Worm (Caenorhabditis elegans) whole organism, L2 larva: Measurements from ENCODE around the gene ltah-1.2.
A peak's percentile ranks its signal among the peaks of the same experiment; 100 is the strongest.

ENCODE experiments used
- C34F6.9 ChIP-seq: fragments of 150-350 bp; optimal IDR thresholded peaks from 2 replicates; lab custom pipeline; 2014; ENCODE audit warnings: missing biosample characterization, missing genetic modification characterization
- F13H6.1 ChIP-seq: sonication (generic microtip); optimal IDR thresholded peaks from 2 replicates; lab custom pipeline; 2016; ENCODE audit warnings: missing genetic modification characterization, missing compliant biosample characterization
- R02D3.7 ChIP-seq: fragments of 150-350 bp; optimal IDR thresholded peaks from 2 replicates; lab custom pipeline; 2014; ENCODE audit warnings: missing biosample characterization, missing genetic modification characterization
- Y55F3AM.14 ChIP-seq: fragments of 200-800 bp; sonication (Bioruptor generic); optimal IDR thresholded peaks from 2 replicates; lab custom pipeline; 2018; ENCODE audit warnings: mild to moderate bottlenecking, missing genetic modification characterization, missing compliant biosample characterization
- ZK546.5 ChIP-seq: sonication (generic microtip); optimal IDR thresholded peaks from 2 replicates; lab custom pipeline; 2017; ENCODE audit warnings: missing biosample characterization, missing genetic modification characterization
- alr-1 ChIP-seq: fragments of 150-350 bp; optimal IDR thresholded peaks from 2 replicates; lab custom pipeline; 2014; ENCODE audit warnings: missing biosample characterization, missing genetic modification characterization
- aly-2 ChIP-seq: fragments of 150-350 bp; optimal IDR thresholded peaks from 2 replicates; lab custom pipeline; 2014; ENCODE audit warnings: missing biosample characterization, missing genetic modification characterization
- ama-1 ChIP-seq: fragments of 150-350 bp; optimal IDR thresholded peaks from 2 replicates; lab custom pipeline; 2018; ENCODE audit warnings: inconsistent platforms
- blmp-1 ChIP-seq: sonication (generic microtip); optimal IDR thresholded peaks from 2 replicates; lab custom pipeline; 2017; ENCODE audit warnings: missing genetic modification characterization, mild to moderate bottlenecking, missing compliant biosample characterization, antibody characterized with exemption, moderate library complexity; ENCODE audit not compliant: insufficient read depth
- ceh-16 ChIP-seq: fragments of 150-350 bp; optimal IDR thresholded peaks from 2 replicates; lab custom pipeline; 2014; ENCODE audit warnings: missing biosample characterization, missing genetic modification characterization
- ceh-82 ChIP-seq: fragments of 150-350 bp; optimal IDR thresholded peaks from 2 replicates; lab custom pipeline; 2014; ENCODE audit warnings: missing biosample characterization, missing genetic modification characterization
- crh-2 ChIP-seq: sonication (generic microtip); optimal IDR thresholded peaks from 2 replicates; lab custom pipeline; 2017; ENCODE audit warnings: missing biosample characterization, missing genetic modification characterization
- dmd-4 ChIP-seq: sonication (generic microtip); optimal IDR thresholded peaks from 2 replicates; lab custom pipeline; 2017; ENCODE audit warnings: missing biosample characterization, missing genetic modification characterization
- egl-27 ChIP-seq: sonication (generic microtip); optimal IDR thresholded peaks from 3 replicates; lab custom pipeline; 2017; ENCODE audit warnings: missing biosample characterization, missing genetic modification reagents, missing genetic modification characterization
- fos-1 ChIP-seq: fragments of 150-350 bp; optimal IDR thresholded peaks from 2 replicates; lab custom pipeline; 2014; ENCODE audit warnings: missing biosample characterization, missing genetic modification characterization
- gmeb-1 ChIP-seq: fragments of 150-350 bp; optimal IDR thresholded peaks from 2 replicates; lab custom pipeline; 2014; ENCODE audit warnings: missing biosample characterization, missing genetic modification characterization
- lin-11 ChIP-seq: fragments of 150-350 bp; sonication (generic microtip); optimal IDR thresholded peaks from 2 replicates; lab custom pipeline; 2014; ENCODE audit warnings: missing biosample characterization, missing genetic modification characterization, inconsistent platforms, mixed read lengths
- lin-13 ChIP-seq: fragments of 150-350 bp; optimal IDR thresholded peaks from 2 replicates; lab custom pipeline; 2014; ENCODE audit warnings: missing biosample characterization, missing genetic modification reagents, missing genetic modification characterization
- lin-39 ChIP-seq: fragments of 150-350 bp; optimal IDR thresholded peaks from 2 replicates; lab custom pipeline; 2014; ENCODE audit warnings: missing biosample characterization, missing genetic modification reagents, missing genetic modification characterization
- lsy-2 ChIP-seq, 2 experiments: fragments of 150-350 bp in 1 of 2; sonication (generic microtip) in 1 of 2; optimal IDR thresholded peaks; 2 replicates each; lab custom pipeline; 2014 to 2017; ENCODE audit warnings: missing biosample characterization in 2 of 2, missing genetic modification characterization in 2 of 2
- mab-5 ChIP-seq: fragments of 150-350 bp; optimal IDR thresholded peaks from 2 replicates; lab custom pipeline; 2014; ENCODE audit warnings: missing biosample characterization, missing genetic modification characterization
- mbf-1 ChIP-seq: sonication (generic microtip); optimal IDR thresholded peaks from 2 replicates; lab custom pipeline; 2017; ENCODE audit warnings: missing biosample characterization, missing genetic modification characterization
- mdl-1 ChIP-seq, 2 experiments: fragments of 150-350 bp in 1 of 2; sonication (generic microtip) in 1 of 2; optimal IDR thresholded peaks; 2 replicates each; lab custom pipeline; 2017; ENCODE audit warnings: missing biosample characterization in 2 of 2, missing genetic modification characterization in 2 of 2
- nhr-10 ChIP-seq: sonication (generic microtip); optimal IDR thresholded peaks from 2 replicates; lab custom pipeline; 2017; ENCODE audit warnings: missing biosample characterization, missing genetic modification characterization
- nhr-11 ChIP-seq: fragments of 150-350 bp; optimal IDR thresholded peaks from 2 replicates; lab custom pipeline; 2014; ENCODE audit warnings: missing biosample characterization, missing genetic modification characterization
- nhr-12 ChIP-seq: fragments of 150-350 bp; optimal IDR thresholded peaks from 2 replicates; lab custom pipeline; 2014; ENCODE audit warnings: missing biosample characterization, missing genetic modification characterization
- nhr-129 ChIP-seq: fragments of 150-350 bp; optimal IDR thresholded peaks from 2 replicates; lab custom pipeline; 2014; ENCODE audit warnings: missing biosample characterization, missing genetic modification characterization
- nhr-21 ChIP-seq: fragments of 150-350 bp; optimal IDR thresholded peaks from 2 replicates; lab custom pipeline; 2014; ENCODE audit warnings: missing biosample characterization, missing genetic modification characterization
- nhr-23 ChIP-seq: fragments of 150-350 bp; optimal IDR thresholded peaks from 2 replicates; lab custom pipeline; 2014; ENCODE audit warnings: missing biosample characterization, missing genetic modification reagents, missing genetic modification characterization
- nhr-237 ChIP-seq: fragments of 150-350 bp; optimal IDR thresholded peaks from 2 replicates; lab custom pipeline; 2014; ENCODE audit warnings: missing biosample characterization, missing genetic modification characterization
- nhr-25 ChIP-seq: fragments of 150-350 bp; sonication (generic microtip); optimal IDR thresholded peaks from 3 replicates; lab custom pipeline; 2014; ENCODE audit warnings: missing biosample characterization, missing genetic modification characterization
- nhr-6 ChIP-seq: fragments of 150-350 bp; optimal IDR thresholded peaks from 2 replicates; lab custom pipeline; 2014; ENCODE audit warnings: missing biosample characterization, missing genetic modification characterization
- nhr-77 ChIP-seq: fragments of 150-350 bp; optimal IDR thresholded peaks from 2 replicates; lab custom pipeline; 2014; ENCODE audit warnings: missing biosample characterization, missing genetic modification characterization
- peb-1 ChIP-seq: fragments of 150-350 bp; optimal IDR thresholded peaks from 2 replicates; lab custom pipeline; 2014; ENCODE audit warnings: missing biosample characterization, missing genetic modification characterization
- sem-4 ChIP-seq: fragments of 150-350 bp; optimal IDR thresholded peaks from 2 replicates; lab custom pipeline; 2014; ENCODE audit warnings: missing biosample characterization, missing genetic modification reagents, missing genetic modification characterization
- skn-1 ChIP-seq: sonication (generic microtip); optimal IDR thresholded peaks from 2 replicates; lab custom pipeline; 2017; ENCODE audit warnings: missing biosample characterization, missing genetic modification characterization
- sma-3 ChIP-seq: sonication (generic microtip); optimal IDR thresholded peaks from 2 replicates; lab custom pipeline; 2016; ENCODE audit warnings: missing genetic modification reagents, missing genetic modification characterization, missing compliant biosample characterization
- sma-9 ChIP-seq, 2 experiments: fragments of 150-350 bp in 1 of 2; sonication (generic microtip) in 1 of 2; optimal IDR thresholded peaks; 2 replicates each; lab custom pipeline; 2014 to 2016; ENCODE audit warnings: missing genetic modification characterization in 2 of 2, mild to moderate bottlenecking in 1 of 2, missing biosample characterization in 1 of 2, missing compliant biosample characterization in 1 of 2, missing genetic modification reagents in 1 of 2, moderate library complexity in 1 of 2
- snpc-4 ChIP-seq: fragments of 150-350 bp; optimal IDR thresholded peaks from 2 replicates; lab custom pipeline; 2014; ENCODE audit warnings: missing biosample characterization, missing genetic modification characterization
- unc-39 ChIP-seq: fragments of 150-350 bp; optimal IDR thresholded peaks from 2 replicates; lab custom pipeline; 2014; ENCODE audit warnings: missing biosample characterization, missing genetic modification characterization
- unc-55 ChIP-seq: fragments of 150-350 bp; sonication (generic microtip); optimal IDR thresholded peaks from 3 replicates; lab custom pipeline; 2014; ENCODE audit warnings: missing biosample characterization, missing genetic modification reagents, missing genetic modification characterization
- zag-1 ChIP-seq: fragments of 150-350 bp; optimal IDR thresholded peaks from 2 replicates; lab custom pipeline; 2014; ENCODE audit warnings: missing biosample characterization, missing genetic modification characterization
- ztf-1 ChIP-seq: fragments of 200-800 bp; sonication (Bioruptor generic); conservative IDR thresholded peaks from 2 replicates; pipeline ENCODE4 v1.3.6; 2022; ENCODE audit warnings: missing genetic modification characterization, missing compliant biosample characterization
- ztf-11 ChIP-seq: sonication (generic microtip); optimal IDR thresholded peaks from 2 replicates; lab custom pipeline; 2017; ENCODE audit warnings: missing biosample characterization, missing genetic modification characterization
- ztf-4 ChIP-seq: fragments of 150-350 bp; optimal IDR thresholded peaks from 2 replicates; lab custom pipeline; 2014; ENCODE audit warnings: missing biosample characterization, missing genetic modification characterization

ltah-1.2 gene

DNA sequence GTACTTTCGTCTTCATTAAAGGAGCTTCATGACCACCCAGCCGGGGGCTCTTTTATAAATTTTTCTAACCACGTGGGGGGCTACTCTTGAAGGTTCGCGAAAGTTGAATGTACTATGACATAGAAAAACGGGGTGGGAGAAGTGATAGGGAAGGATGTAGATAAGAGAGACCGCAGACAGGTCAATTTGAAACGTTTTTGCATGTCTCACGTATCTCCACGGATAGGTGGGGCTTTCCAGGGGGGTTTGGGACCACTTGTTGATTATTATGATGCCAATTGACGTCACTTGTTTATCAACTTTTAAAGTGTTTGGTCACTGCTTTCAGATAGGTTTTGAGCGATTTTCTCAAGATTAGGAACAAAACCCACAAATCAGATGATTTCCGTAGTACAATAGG lies 34.7 kb upstream of the ltah-1.2 start:
- TF ChIP-seq peb-1 (tag; lab: Kevin White, UChicago) (no peak), nhr-10 (tag; lab: Kevin White, UChicago) (no peak), unc-39 (tag; lab: Kevin White, UChicago) (no peak), skn-1 (tag; lab: Kevin White, UChicago) (no peak), ceh-16 (no peak), Y55F3AM.14 (GFP tag; lab: Kevin White, UChicago) (no peak), nhr-11 (tag; lab: Kevin White, UChicago) (no peak), sma-9 (GFP tag; optimal IDR thresholded peaks at IDR 0.05; lab: Kevin White, UChicago) (peak; percentile 77), sma-9 (tag; optimal IDR thresholded peaks at IDR 0.05; lab: Kevin White, UChicago) (no peak), mab-5 (tag; lab: Kevin White, UChicago) (no peak), ZK546.5 (tag; lab: Kevin White, UChicago) (no peak), egl-27 (no peak), ztf-11 (tag; lab: Kevin White, UChicago) (no peak), sma-3 (GFP tag; lab: Kevin White, UChicago) (no peak), zag-1 (no peak), snpc-4 (no peak), ama-1 (no peak), R02D3.7 (no peak), nhr-12 (tag; lab: Kevin White, UChicago) (no peak), sem-4 (tag; lab: Kevin White, UChicago) (no peak), lin-13 (GFP tag; lab: Kevin White, UChicago) (no peak), ceh-82 (tag; lab: Kevin White, UChicago) (no peak), fos-1 (tag; lab: Kevin White, UChicago) (no peak), nhr-23 (no peak), nhr-21 (tag; lab: Kevin White, UChicago) (no peak), ztf-4 (tag; lab: Kevin White, UChicago) (peak; percentile 52), mbf-1 (tag; lab: Kevin White, UChicago) (no peak), gmeb-1 (tag; lab: Kevin White, UChicago) (peak; percentile 9), alr-1 (no peak), dmd-4 (tag; lab: Kevin White, UChicago) (no peak), nhr-6 (no peak), crh-2 (tag; lab: Kevin White, UChicago) (peak; percentile 13), ztf-1 (no peak), nhr-237 (tag; lab: Kevin White, UChicago) (no peak), lin-11 (tag; lab: Kevin White, UChicago) (no peak), aly-2 (tag; lab: Kevin White, UChicago) (no peak), nhr-25 (peak; percentile 43), unc-55 (GFP tag; lab: Kevin White, UChicago) (no peak), nhr-129 (tag; lab: Kevin White, UChicago) (peak; percentile 59), nhr-77 (tag; lab: Kevin White, UChicago) (no peak), lsy-2 (tag; optimal IDR thresholded peaks at IDR 0.05; lab: Kevin White, UChicago) (peak in 1 of 2 experiments; percentile 41), mdl-1 (tag; optimal IDR thresholded peaks at IDR 0.05; lab: Kevin White, UChicago) (no peak), blmp-1 (tag; lab: Kevin White, UChicago) (no peak), lin-39 (tag; lab: Kevin White, UChicago) (no peak), F13H6.1 (tag; lab: Kevin White, UChicago) (peak; percentile 82), C34F6.9 (peak; percentile 26)
